Worm (Caenorhabditis elegans) whole organism, late embryonic: ENCODE results near the gene szy-4.

ENCODE experiments used
- ama-1 ChIP-seq: fragments of 150-350 bp; optimal IDR thresholded peaks from 2 replicates; lab custom pipeline; 2014
- ceh-19 ChIP-seq: fragments of 200-800 bp; sonication (Bioruptor generic); optimal IDR thresholded peaks from 2 replicates; lab custom pipeline; 2018; ENCODE audit warnings: mild to moderate bottlenecking, missing genetic modification characterization, missing compliant biosample characterization
- ceh-22 ChIP-seq: sonication (generic microtip); optimal IDR thresholded peaks from 2 replicates; lab custom pipeline; 2017; ENCODE audit warnings: missing biosample characterization, missing genetic modification characterization
- ceh-31 ChIP-seq: sonication (generic microtip); optimal IDR thresholded peaks from 2 replicates; lab custom pipeline; 2016; ENCODE audit warnings: missing genetic modification characterization, missing compliant biosample characterization
- ceh-6 ChIP-seq: fragments of 200-800 bp; sonication (Bioruptor generic); optimal IDR thresholded peaks from 2 replicates; lab custom pipeline; 2018; ENCODE audit warnings: mild to moderate bottlenecking, missing genetic modification characterization, missing compliant biosample characterization
- elt-2 ChIP-seq: sonication (generic microtip); optimal IDR thresholded peaks from 2 replicates; lab custom pipeline; 2016; ENCODE audit warnings: missing genetic modification reagents, missing genetic modification characterization, missing compliant biosample characterization
- eyg-1 ChIP-seq: sonication (generic microtip); optimal IDR thresholded peaks from 2 replicates; lab custom pipeline; 2016; ENCODE audit warnings: missing genotype, missing genetic modification characterization, missing compliant biosample characterization
- hlh-6 ChIP-seq: sonication (generic microtip); optimal IDR thresholded peaks from 2 replicates; lab custom pipeline; 2016; ENCODE audit warnings: missing genotype, missing genetic modification characterization, missing compliant biosample characterization
- lin-11 ChIP-seq: fragments of 200-800 bp; sonication (Bioruptor generic); optimal IDR thresholded peaks from 2 replicates; lab custom pipeline; 2018; ENCODE audit warnings: mild to moderate bottlenecking, missing genetic modification characterization, missing compliant biosample characterization
- unc-55 ChIP-seq: sonication (generic microtip); optimal IDR thresholded peaks from 2 replicates; lab custom pipeline; 2017; ENCODE audit warnings: missing biosample characterization, missing genetic modification reagents, missing genetic modification characterization
- ztf-16 ChIP-seq: sonication (generic microtip); optimal IDR thresholded peaks from 2 replicates; lab custom pipeline; 2017; ENCODE audit warnings: missing genetic modification characterization, missing compliant biosample characterization

ce11 chrII:6199010-6199409, 514 bp downstream of the szy-4 start:
- TF ChIP-seq hlh-6 (tag; lab: Kevin White, UChicago) (no peak), ama-1 (lab: Kevin White, UChicago) (no peak), ceh-31 (tag; lab: Kevin White, UChicago) (no peak), ceh-19 (GFP tag; lab: Kevin White, UChicago) (no peak), unc-55 (GFP tag; lab: Kevin White, UChicago) (no peak), elt-2 (tag; lab: Kevin White, UChicago) (no peak), ztf-16 (tag; lab: Kevin White, UChicago) (no peak), ceh-6 (no peak), lin-11 (tag; lab: Kevin White, UChicago) (no peak), eyg-1 (no peak), ceh-22 (tag; lab: Kevin White, UChicago) (no peak)
